Fruit fly (Drosophila melanogaster) whole organism, embryonic: Measurements from ENCODE around the gene CG3815.
A peak's percentile ranks its signal among the peaks of the same experiment; 100 is the strongest.

Experiments used
- Atf-2 ChIP-seq: fragments of 200-800 bp; sonication (Bioruptor generic); optimal IDR thresholded peaks from 2 replicates; lab custom pipeline; 2016; ENCODE audit warnings: missing biosample characterization, missing genetic modification characterization
- CG10274 ChIP-seq: fragments of 200-800 bp; sonication (Bioruptor generic); optimal IDR thresholded peaks from 3 replicates; lab custom pipeline; 2017; ENCODE audit warnings: missing biosample characterization, mild to moderate bottlenecking, missing genetic modification characterization
- CG10565 ChIP-seq: fragments of 200-800 bp; sonication (Bioruptor generic); optimal IDR thresholded peaks from 3 replicates; lab custom pipeline; 2016; ENCODE audit warnings: missing biosample characterization, mild to moderate bottlenecking, missing genetic modification characterization
- CG13123 ChIP-seq: fragments of 200-800 bp; sonication (Bioruptor generic); optimal IDR thresholded peaks from 2 replicates; lab custom pipeline; 2016; ENCODE audit warnings: missing biosample characterization, missing genetic modification characterization
- CG14667 ChIP-seq: fragments of 200-800 bp; sonication (Bioruptor generic); IDR thresholded peaks from 2 replicates; pipeline ENCODE4 v1.3.6; 2022; ENCODE audit warnings: missing biosample characterization, missing genetic modification characterization
- CG15073 ChIP-seq: fragments of 200-800 bp; sonication (Bioruptor generic); optimal IDR thresholded peaks from 2 replicates; lab custom pipeline; 2016; ENCODE audit warnings: missing biosample characterization, missing genetic modification characterization
- CG15514 ChIP-seq: fragments of 200-800 bp; sonication (Bioruptor generic); optimal IDR thresholded peaks from 3 replicates; lab custom pipeline; 2017; ENCODE audit warnings: missing biosample characterization, missing genetic modification characterization, mild to moderate bottlenecking, moderate library complexity, missing genetic modification reagents
- CG17361 ChIP-seq: fragments of 200-800 bp; sonication (Bioruptor generic); IDR thresholded peaks from 3 replicates; pipeline ENCODE4 v1.3.6; 2022; ENCODE audit warnings: missing biosample characterization, missing genetic modification characterization
- CG17912 ChIP-seq: fragments of 200-800 bp; sonication (Bioruptor generic); optimal IDR thresholded peaks from 2 replicates; lab custom pipeline; 2018; ENCODE audit warnings: missing biosample characterization, mild to moderate bottlenecking, missing genetic modification characterization
- CG2120 ChIP-seq: fragments of 200-800 bp; sonication (Bioruptor generic); optimal IDR thresholded peaks from 3 replicates; lab custom pipeline; 2016; ENCODE audit warnings: missing biosample characterization, missing genetic modification characterization
- CG33557 ChIP-seq: fragments of 200-800 bp; sonication (Bioruptor generic); optimal IDR thresholded peaks from 2 replicates; lab custom pipeline; 2019; ENCODE audit warnings: missing biosample characterization, mild to moderate bottlenecking, missing genetic modification characterization, moderate library complexity
- CG34376 ChIP-seq: fragments of 200-800 bp; sonication (Bioruptor generic); optimal IDR thresholded peaks from 2 replicates; lab custom pipeline; 2018; ENCODE audit warnings: missing biosample characterization, mild to moderate bottlenecking, missing genetic modification characterization
- CG43689 ChIP-seq: fragments of 200-800 bp; sonication (Bioruptor generic); IDR thresholded peaks from 2 replicates; pipeline ENCODE4 v1.3.6; 2022; ENCODE audit warnings: missing biosample characterization, missing genetic modification characterization
- CG4404 ChIP-seq: fragments of 200-800 bp; sonication (Bioruptor generic); IDR thresholded peaks from 2 replicates; pipeline ENCODE4 v1.3.6; 2022; ENCODE audit warnings: missing biosample characterization, missing genetic modification characterization
- CG5180 ChIP-seq: fragments of 200-800 bp; sonication (Bioruptor generic); optimal IDR thresholded peaks from 3 replicates; lab custom pipeline; 2017; ENCODE audit warnings: missing biosample characterization, missing genetic modification characterization, mild to moderate bottlenecking, moderate library complexity, missing genetic modification reagents
- CG7271 ChIP-seq: fragments of 200-800 bp; sonication (Bioruptor generic); optimal IDR thresholded peaks from 2 replicates; lab custom pipeline; 2018; ENCODE audit warnings: missing biosample characterization, mild to moderate bottlenecking, missing genetic modification characterization, moderate library complexity
- Chrac-16 ChIP-seq: fragments of 200-800 bp; sonication (Bioruptor generic); optimal IDR thresholded peaks from 3 replicates; lab custom pipeline; 2016; ENCODE audit warnings: missing biosample characterization, missing genetic modification characterization
- Doc3 ChIP-seq: fragments of 200-800 bp; sonication (Bioruptor generic); IDR thresholded peaks from 3 replicates; pipeline ENCODE4 v1.3.6; 2022; ENCODE audit warnings: missing biosample characterization, missing genetic modification characterization; ENCODE audit not compliant: partially characterized antibody
- Drgx ChIP-seq: fragments of 200-800 bp; sonication (Bioruptor generic); IDR thresholded peaks from 2 replicates; pipeline ENCODE4 v1.3.6; 2022; ENCODE audit warnings: missing biosample characterization, missing genetic modification characterization
- Hr39 ChIP-seq: fragments of >200 bp; optimal IDR thresholded peaks from 2 replicates; lab custom pipeline; 2017
- Lhr ChIP-seq: fragments of 200-800 bp; sonication (Bioruptor generic); optimal IDR thresholded peaks from 3 replicates; lab custom pipeline; 2017; ENCODE audit warnings: mild to moderate bottlenecking, missing biosample characterization, missing genetic modification reagents, missing genetic modification characterization
- Lim3 ChIP-seq: fragments of 200-800 bp; sonication (Bioruptor generic); IDR thresholded peaks from 2 replicates; pipeline ENCODE4 v1.3.6; 2022; ENCODE audit warnings: missing biosample characterization, missing genetic modification characterization
- Mrtf ChIP-seq: fragments of 200-800 bp; sonication (Bioruptor generic); IDR thresholded peaks from 3 replicates; pipeline ENCODE4 v1.3.6; 2022; ENCODE audit warnings: missing biosample characterization, missing genetic modification characterization
- Myb ChIP-seq: fragments of 200-800 bp; sonication (Bioruptor generic); optimal IDR thresholded peaks from 2 replicates; lab custom pipeline; 2016; ENCODE audit warnings: missing biosample characterization, missing genetic modification characterization
- Oaz ChIP-seq: fragments of 200-800 bp; sonication (Bioruptor generic); IDR thresholded peaks from 2 replicates; pipeline ENCODE4 v1.3.6; 2022; ENCODE audit warnings: missing biosample characterization, missing genetic modification characterization
- Pdp1 ChIP-seq, 2 experiments: fragments of 200-800 bp; sonication (Bioruptor generic); optimal IDR thresholded peaks; 3 replicates each; lab custom pipeline; 2016; ENCODE audit warnings: missing biosample characterization in 2 of 2, missing genetic modification characterization in 2 of 2, mild to moderate bottlenecking in 1 of 2, moderate library complexity in 1 of 2
- abd-A ChIP-seq: fragments of 200-800 bp; sonication (Bioruptor generic); optimal IDR thresholded peaks from 3 replicates; lab custom pipeline; 2019; ENCODE audit warnings: missing biosample characterization, mild to moderate bottlenecking, missing genetic modification characterization, moderate library complexity
- aop ChIP-seq: fragments of 200-800 bp; sonication (Bioruptor generic); IDR thresholded peaks from 2 replicates; pipeline ENCODE4 v1.3.6; 2022; ENCODE audit warnings: missing biosample characterization, missing genetic modification characterization
- ap ChIP-seq: fragments of 200-800 bp; sonication (Bioruptor generic); IDR thresholded peaks from 2 replicates; pipeline ENCODE4 v1.3.6; 2022; ENCODE audit warnings: missing biosample characterization, missing genetic modification characterization
- bab2 ChIP-seq: fragments of 200-800 bp; sonication (Bioruptor generic); optimal IDR thresholded peaks from 2 replicates; lab custom pipeline; 2016; ENCODE audit warnings: missing biosample characterization, missing genetic modification characterization
- bcd ChIP-seq: fragments of 200-800 bp; sonication (Bioruptor generic); optimal IDR thresholded peaks from 2 replicates; lab custom pipeline; 2017; ENCODE audit warnings: missing biosample characterization, mild to moderate bottlenecking, missing genetic modification characterization
- bigmax ChIP-seq: fragments of 200-800 bp; sonication (Bioruptor generic); optimal IDR thresholded peaks from 2 replicates; lab custom pipeline; 2018; ENCODE audit warnings: missing biosample characterization, mild to moderate bottlenecking, missing genetic modification characterization
- bowl ChIP-seq: fragments of 200-800 bp; sonication (Bioruptor generic); IDR thresholded peaks from 2 replicates; pipeline ENCODE4 v1.3.6; 2022; ENCODE audit warnings: missing biosample characterization, missing genetic modification characterization
- caup ChIP-seq: fragments of 200-800 bp; sonication (Bioruptor generic); optimal IDR thresholded peaks from 3 replicates; lab custom pipeline; 2017; ENCODE audit warnings: missing biosample characterization, mild to moderate bottlenecking, missing genetic modification characterization, moderate library complexity; ENCODE audit not compliant: severe bottlenecking
- dm ChIP-seq: fragments of 200-800 bp; sonication (Bioruptor generic); optimal IDR thresholded peaks from 3 replicates; lab custom pipeline; 2016; ENCODE audit warnings: missing biosample characterization, missing genetic modification characterization
- dysf ChIP-seq: fragments of 200-800 bp; sonication (Bioruptor generic); IDR thresholded peaks from 3 replicates; pipeline ENCODE4 v1.3.6; 2022; ENCODE audit warnings: missing biosample characterization, missing genetic modification characterization
- fd64A ChIP-seq: fragments of 200-800 bp; sonication (Bioruptor generic); optimal IDR thresholded peaks from 3 replicates; lab custom pipeline; 2018; ENCODE audit warnings: missing biosample characterization, mild to moderate bottlenecking, missing genetic modification characterization
- gce ChIP-seq: fragments of 200-800 bp; sonication (Bioruptor generic); IDR thresholded peaks from 3 replicates; pipeline ENCODE4 v1.3.6; 2022; ENCODE audit warnings: missing biosample characterization, missing genetic modification characterization
- grn ChIP-seq: fragments of 200-800 bp; sonication (Bioruptor generic); optimal IDR thresholded peaks from 3 replicates; lab custom pipeline; 2017; ENCODE audit warnings: missing biosample characterization, missing genetic modification characterization
- gsb-n ChIP-seq: fragments of 200-800 bp; sonication (Bioruptor generic); optimal IDR thresholded peaks from 3 replicates; lab custom pipeline; 2018; ENCODE audit warnings: missing biosample characterization, mild to moderate bottlenecking, missing genetic modification characterization
- hb ChIP-seq: fragments of 200-800 bp; sonication (Bioruptor generic); IDR thresholded peaks from 3 replicates; pipeline ENCODE4 v1.3.6; 2022; ENCODE audit warnings: missing biosample characterization, missing genetic modification characterization; ENCODE audit not compliant: partially characterized antibody
- her ChIP-seq: fragments of 200-800 bp; sonication (Bioruptor generic); optimal IDR thresholded peaks from 2 replicates; lab custom pipeline; 2016; ENCODE audit warnings: missing biosample characterization, missing genetic modification characterization
- klu ChIP-seq: fragments of 200-800 bp; sonication (Bioruptor generic); IDR thresholded peaks from 2 replicates; pipeline ENCODE4 v1.3.6; 2022; ENCODE audit warnings: missing biosample characterization, missing genetic modification characterization
- lmd ChIP-seq: fragments of 200-800 bp; sonication (Bioruptor generic); IDR thresholded peaks from 2 replicates; pipeline ENCODE4 v1.3.6; 2022; ENCODE audit warnings: missing biosample characterization, missing genetic modification characterization
- mirr ChIP-seq: fragments of 200-800 bp; sonication (Bioruptor generic); optimal IDR thresholded peaks from 3 replicates; lab custom pipeline; 2018; ENCODE audit warnings: missing biosample characterization, mild to moderate bottlenecking, missing genetic modification characterization
- otp ChIP-seq: fragments of 200-800 bp; sonication (Bioruptor generic); IDR thresholded peaks from 3 replicates; pipeline ENCODE4, ENCODE4 v1.3.6; 2022; ENCODE audit warnings: missing biosample characterization, missing genetic modification characterization
- pb ChIP-seq: fragments of 200-800 bp; sonication (Bioruptor generic); optimal IDR thresholded peaks from 3 replicates; lab custom pipeline; 2016; ENCODE audit warnings: missing biosample characterization, missing genetic modification characterization
- pho ChIP-seq: fragments of 200-800 bp; sonication (Bioruptor generic); optimal IDR thresholded peaks from 2 replicates; lab custom pipeline; 2016; ENCODE audit warnings: missing biosample characterization, missing genetic modification characterization
- psq ChIP-seq: fragments of 200-800 bp; sonication (Bioruptor generic); optimal IDR thresholded peaks from 2 replicates; lab custom pipeline; 2017; ENCODE audit warnings: missing biosample characterization, missing genetic modification characterization
- sr ChIP-seq: fragments of 200-800 bp; sonication (Bioruptor generic); IDR thresholded peaks from 3 replicates; pipeline ENCODE4 v1.3.6; 2022; ENCODE audit warnings: missing biosample characterization, missing genetic modification characterization
- trh ChIP-seq: fragments of 200-800 bp; sonication (Bioruptor generic); optimal IDR thresholded peaks from 2 replicates; lab custom pipeline; 2016; ENCODE audit warnings: missing biosample characterization, missing genetic modification characterization
- wek ChIP-seq: fragments of 200-800 bp; sonication (Bioruptor generic); optimal IDR thresholded peaks from 3 replicates; lab custom pipeline; 2018; ENCODE audit warnings: missing biosample characterization, mild to moderate bottlenecking, missing genetic modification characterization, moderate library complexity

Gene CG3815

DNA sequence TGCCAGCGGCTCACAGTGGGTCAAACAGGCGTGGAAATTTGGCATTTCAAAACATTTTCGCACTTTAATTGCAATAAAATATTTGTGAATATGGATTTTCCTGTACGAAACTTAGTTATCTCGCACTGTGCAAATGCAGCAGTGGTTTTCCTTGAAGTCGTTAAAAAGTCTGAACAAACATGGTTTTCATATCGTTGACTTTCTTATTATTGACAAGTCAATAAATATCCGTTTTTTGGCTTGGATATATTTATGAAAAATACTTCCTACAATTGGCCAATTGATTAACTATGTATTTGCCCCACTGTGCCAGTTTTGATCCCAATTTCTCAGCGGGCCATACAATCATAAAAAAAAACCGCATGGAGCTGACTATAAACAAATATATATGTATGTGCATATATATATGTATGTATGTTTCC lies 29.7 kb upstream of the CG3815 start (continued):
- TF ChIP-seq klu (GFP tag; lab: Robert Waterston, UW) (peak; percentile 84), CG5180 (GFP tag; lab: Kevin White, UChicago) (peak; percentile 89), gce (GFP tag; lab: Robert Waterston, UW) (peak; percentile 89), CG4404 (GFP tag; lab: Robert Waterston, UW) (peak; percentile 83), Lhr (peak; percentile 91), Hr39 (lab: Kevin White, UChicago) (no peak), CG7271 (tag; lab: Kevin White, UChicago) (peak; percentile 57), Drgx (peak; percentile 95), CG2120 (GFP tag; lab: Kevin White, UChicago) (peak; percentile 94), pb (peak; percentile 91), dysf (GFP tag; lab: Robert Waterston, UW) (peak; percentile 96), Pdp1 (GFP tag; optimal IDR thresholded peaks at IDR 0.05; lab: Kevin White, UChicago) (peak; percentile 92 to 96), hb (GFP tag; lab: Robert Waterston, UW) (0 out of 3 replicates have a peak, but pooled peaks have one; percentile 36), Lim3 (GFP tag; lab: Robert Waterston, UW) (peak; percentile 87), CG43689 (GFP tag; lab: Robert Waterston, UW) (peak; percentile 84), CG14667 (GFP tag; lab: Robert Waterston, UW) (peak; percentile 87), mirr (GFP tag; lab: Kevin White, UChicago) (peak; percentile 75), lmd (GFP tag; lab: Robert Waterston, UW) (peak; percentile 95), ap (GFP tag; lab: Robert Waterston, UW) (peak; percentile 91), CG13123 (GFP tag; lab: Kevin White, UChicago) (peak; percentile 93), psq (GFP tag; lab: Kevin White, UChicago) (peak; percentile 79), Myb (GFP tag; lab: Kevin White, UChicago) (peak; percentile 82), grn (peak; percentile 43), caup (GFP tag; lab: Kevin White, UChicago) (peak; percentile 92), bowl (GFP tag; lab: Robert Waterston, UW) (peak; percentile 89), CG33557 (peak; percentile 65), CG17361 (GFP tag; lab: Robert Waterston, UW) (peak; percentile 99), her (peak; percentile 91), bigmax (no peak), dm (GFP tag; lab: Kevin White, UChicago) (peak; percentile 87), CG10565 (peak; percentile 87), CG15514 (peak; percentile 88), otp (GFP tag; lab: Robert Waterston, UW) (peak; percentile 91), CG34376 (GFP tag; lab: Kevin White, UChicago) (peak; percentile 86), aop (GFP tag; lab: Robert Waterston, UW) (peak; percentile 71; the same call in 1 of the 2 replicates), bab2 (GFP tag; lab: Kevin White, UChicago) (peak; percentile 95), wek (GFP tag; lab: Kevin White, UChicago) (peak; percentile 86), gsb-n (tag; lab: Kevin White, UChicago) (peak; percentile 96), bcd (peak; percentile 96), trh (GFP tag; lab: Kevin White, UChicago) (peak; percentile 87), Oaz (peak; percentile 91), fd64A (GFP tag; lab: Kevin White, UChicago) (peak; percentile 87), sr (GFP tag; lab: Robert Waterston, UW) (peak; percentile 81), CG15073 (GFP tag; lab: Kevin White, UChicago) (peak; percentile 82), pho (peak; percentile 91), Mrtf (GFP tag; lab: Robert Waterston, UW) (peak; percentile 93), Doc3 (GFP tag; lab: Robert Waterston, UW) (no peak), Atf-2 (GFP tag; lab: Kevin White, UChicago) (peak; percentile 96), CG10274 (peak; percentile 87), abd-A (tag; lab: Kevin White, UChicago) (peak; percentile 31), Chrac-16 (GFP tag; lab: Kevin White, UChicago) (peak; percentile 94), CG17912 (peak; percentile 82)
